Worm (Caenorhabditis elegans): Measurements from ENCODE around the gene C29F7.10.

C29F7.10 gene

DNA sequence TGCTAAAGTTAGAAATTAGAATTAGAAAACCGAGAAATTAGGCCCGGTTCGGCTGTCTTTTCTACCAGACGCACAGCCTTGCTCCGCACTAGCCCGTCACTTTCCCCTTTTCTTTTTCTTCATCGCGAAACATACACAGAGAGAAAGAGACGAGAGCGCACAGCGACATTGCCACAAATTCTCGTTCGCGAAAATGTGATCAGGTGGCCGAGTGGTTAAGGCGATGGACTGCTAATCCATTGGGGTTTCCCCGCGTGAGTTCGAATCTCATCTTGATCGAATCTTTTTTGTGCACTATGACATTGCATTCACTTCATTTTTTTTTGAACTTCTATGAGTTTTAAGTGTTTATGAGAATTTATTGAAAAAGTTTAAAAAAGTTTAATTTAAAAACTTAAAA lies 11.2 kb upstream of the C29F7.10 start (continued):
- no peak for TF ChIP-seq nhr-111 (GFP tag; optimal IDR thresholded peaks at IDR 0.05)
- no peak for TF ChIP-seq F44E2.7 (GFP tag; IDR thresholded peaks at IDR 0.05)
- TF ChIP-seq cey-2 (tag; optimal IDR thresholded peaks at IDR 0.05; ENCODE audit: borderline replicate concordance, insufficient read depth): no peak
- TF ChIP-seq hlh-30 (tag; optimal IDR thresholded peaks at IDR 0.05; ENCODE audit: insufficient read depth): peak; percentile 70
- no peak for TF ChIP-seq daf-19 (GFP tag; conservative IDR thresholded peaks at IDR 0.05)
- peak; percentile 62; the same call in 1 of the 2 replicates for TF ChIP-seq ceh-20 (GFP tag; IDR thresholded peaks at IDR 0.05)
- no peak for TF ChIP-seq skn-1 (tag; optimal IDR thresholded peaks at IDR 0.05)
- no peak for TF ChIP-seq daf-8 (GFP tag; IDR thresholded peaks at IDR 0.05)
- TF ChIP-seq tra-1 (GFP tag; IDR thresholded peaks at IDR 0.05): 0 out of 2 replicates have a peak, but pooled peaks have one; percentile 18
- TF ChIP-seq lim-7 (GFP tag; IDR thresholded peaks at IDR 0.05): peak; percentile 63
- TF ChIP-seq mxl-2 (GFP tag; conservative IDR thresholded peaks at IDR 0.05): 0 out of 2 replicates have a peak, but pooled peaks have one; percentile 11
- TF ChIP-seq nhr-42 (GFP tag; IDR thresholded peaks at IDR 0.05): 0 out of 2 replicates have a peak, but pooled peaks have one; percentile 67
- peak; percentile 23 for TF ChIP-seq zip-2 (tag; optimal IDR thresholded peaks at IDR 0.05)
- TF ChIP-seq nhr-48 (tag; optimal IDR thresholded peaks at IDR 0.05): peak; percentile 31
- TF ChIP-seq nhr-41 (GFP tag; IDR thresholded peaks at IDR 0.05): no peak
- peak; percentile 27; the same call in 1 of the 2 replicates for TF ChIP-seq php-3 (GFP tag; IDR thresholded peaks at IDR 0.05)
- TF ChIP-seq spr-3 (GFP tag; optimal IDR thresholded peaks at IDR 0.05): no peak
- 0 out of 2 replicates have a peak, but pooled peaks have one; percentile 14 for TF ChIP-seq ctbp-1 (GFP tag; IDR thresholded peaks at IDR 0.05)
- TF ChIP-seq lin-13 (GFP tag; optimal IDR thresholded peaks at IDR 0.05): peak; percentile 25
- no peak for TF ChIP-seq fos-1 (tag; optimal IDR thresholded peaks at IDR 0.05)
- no peak for TF ChIP-seq ZK546.5 (tag; optimal IDR thresholded peaks at IDR 0.05)
- peak; percentile 37; the same call in 1 of the 2 replicates for TF ChIP-seq zfp-3 (GFP tag; conservative IDR thresholded peaks at IDR 0.05)
- peak; percentile 56; the same call in 1 of the 2 replicates for TF ChIP-seq lin-38 (GFP tag; IDR thresholded peaks at IDR 0.05)
- no peak for TF ChIP-seq T20F7.1 (GFP tag; optimal IDR thresholded peaks at IDR 0.05)
- no peak for TF ChIP-seq Y48G9A.11 (GFP tag; IDR thresholded peaks at IDR 0.05)

DNA sequence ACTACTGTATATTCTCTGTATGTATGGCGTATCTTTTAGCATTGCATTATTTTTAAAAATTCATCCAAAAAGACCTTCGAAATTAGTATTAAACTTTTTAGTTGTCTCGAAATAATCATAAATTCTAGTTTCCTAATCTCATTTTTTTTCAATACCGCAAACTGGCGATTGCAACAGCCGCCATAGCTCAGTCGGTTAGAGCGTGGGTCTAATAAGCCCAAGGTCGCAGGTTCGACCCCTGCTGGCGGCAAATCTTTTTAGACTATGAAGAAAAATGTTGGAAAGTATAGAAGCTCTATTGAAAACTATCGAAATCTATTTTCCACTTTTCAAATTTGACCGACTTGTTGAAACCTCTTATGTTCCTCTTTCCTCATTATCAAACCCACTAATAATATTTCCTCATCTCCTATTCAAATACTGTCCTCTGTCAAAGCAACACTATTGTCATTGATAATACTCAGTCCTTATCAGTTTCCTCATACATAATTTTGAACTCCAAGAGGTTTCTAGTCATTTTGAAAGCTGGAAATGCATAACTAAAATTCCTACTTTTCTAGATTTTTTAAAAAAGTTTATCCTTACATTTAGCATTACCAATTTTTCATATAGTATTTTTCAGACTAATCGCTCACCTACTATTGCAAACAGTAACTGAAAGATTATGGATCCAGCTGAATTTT lies 4.6 kb upstream of the C29F7.10 start, which contains the start of gene jmjd-3.3:
Gene jmjd-3.3, plus strand, starts transcription at position 633 of the 683 bp plus-strand sequence.
- TF ChIP-seq egl-27 (tag; optimal IDR thresholded peaks at IDR 0.05): no peak
- TF ChIP-seq ZK337.2 (GFP tag; IDR thresholded peaks at IDR 0.05): 0 out of 2 replicates have a peak, but pooled peaks have one; percentile 2
- TF ChIP-seq daf-16 (GFP tag; optimal IDR thresholded peaks at IDR 0.05): no peak
- TF ChIP-seq daf-16 (tag; optimal IDR thresholded peaks at IDR 0.05): peak; percentile 0
- no peak for TF ChIP-seq dmd-6 (GFP tag; IDR thresholded peaks at IDR 0.05)
- no peak for TF ChIP-seq R02D3.7 (tag; optimal IDR thresholded peaks at IDR 0.05)

DNA sequence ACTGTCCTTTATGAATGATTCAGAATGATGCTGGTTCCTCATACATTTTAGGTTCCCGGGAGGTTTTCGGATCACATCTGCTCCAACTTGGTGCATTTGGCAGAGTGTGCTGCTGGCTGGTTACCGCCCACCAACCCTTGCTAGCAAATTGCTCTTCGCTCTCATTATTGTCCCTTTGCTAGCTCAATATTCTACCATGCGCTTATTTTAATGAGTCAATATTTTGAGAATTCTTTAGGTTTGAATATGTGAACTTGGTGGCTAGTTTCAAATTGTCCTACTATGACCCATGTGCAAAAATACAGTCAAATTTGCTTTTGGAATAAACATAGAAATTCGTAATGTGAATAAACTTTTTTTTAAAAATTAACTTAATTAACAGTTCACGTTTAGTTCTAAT lies 3.8 kb upstream of the C29F7.10 start:
- TF ChIP-seq ceh-32 (tag; optimal IDR thresholded peaks at IDR 0.05; ENCODE audit: poor library complexity) (no peak), spr-1 (tag; optimal IDR thresholded peaks at IDR 0.05) (no peak), F37D6.2 (tag; optimal IDR thresholded peaks at IDR 0.05) (no peak), skn-1 (tag; optimal IDR thresholded peaks at IDR 0.05) (no peak), spr-3 (GFP tag; optimal IDR thresholded peaks at IDR 0.05) (no peak), F44E2.7 (GFP tag; IDR thresholded peaks at IDR 0.05) (no peak), Y105C5A.15 (GFP tag; IDR thresholded peaks at IDR 0.05) (no peak), zip-11 (GFP tag; IDR thresholded peaks at IDR 0.05) (no peak), lsy-2 (tag; optimal IDR thresholded peaks at IDR 0.05) (no peak), attf-4 (tag; optimal IDR thresholded peaks at IDR 0.05) (no peak), cey-2 (tag; optimal IDR thresholded peaks at IDR 0.05; ENCODE audit: borderline replicate concordance, insufficient read depth) (no peak), snpc-4 (tag; optimal IDR thresholded peaks at IDR 0.05) (no peak), snpc-1.2 (GFP tag; IDR thresholded peaks at IDR 0.05) (no peak)
